Fruit fly (Drosophila melanogaster) whole organism, embryonic: ENCODE data around the gene CG5043.

Experiments used
- Ada2b ChIP-seq: fragments of 200-800 bp; sonication (Bioruptor generic); IDR thresholded peaks from 2 replicates; pipeline ENCODE4 v1.3.6; 2022; ENCODE audit warnings: missing biosample characterization, missing genetic modification characterization
- Adf1 ChIP-seq: fragments of 200-800 bp; sonication (Bioruptor generic); IDR thresholded peaks from 2 replicates; pipeline ENCODE4 v1.3.6; 2022; ENCODE audit warnings: missing biosample characterization, missing genetic modification characterization
- Awh ChIP-seq: fragments of 200-800 bp; sonication (Bioruptor generic); IDR thresholded peaks from 2 replicates; pipeline ENCODE4, ENCODE4 v1.3.6; 2022; ENCODE audit warnings: missing biosample characterization, missing genetic modification characterization
- B-H1 ChIP-seq: fragments of 200-800 bp; sonication (Bioruptor generic); IDR thresholded peaks from 3 replicates; pipeline ENCODE4 v1.3.6; 2022; ENCODE audit warnings: missing biosample characterization, missing genetic modification characterization
- BEAF-32 ChIP-seq: fragments of 200-800 bp; sonication (Bioruptor generic); optimal IDR thresholded peaks from 3 replicates; lab custom pipeline; 2017; ENCODE audit warnings: missing biosample characterization, missing genetic modification characterization, mild to moderate bottlenecking, moderate library complexity, missing genetic modification reagents
- CG11504 ChIP-seq: fragments of 200-800 bp; sonication (Bioruptor generic); optimal IDR thresholded peaks from 3 replicates; lab custom pipeline; 2019; ENCODE audit warnings: missing biosample characterization, mild to moderate bottlenecking, missing genetic modification characterization, moderate library complexity
- CG12236 ChIP-seq: fragments of 200-800 bp; sonication (Bioruptor generic); optimal IDR thresholded peaks from 2 replicates; lab custom pipeline; 2016; ENCODE audit warnings: missing biosample characterization, missing genetic modification characterization
- CG13894 ChIP-seq: fragments of 200-800 bp; sonication (Bioruptor generic); optimal IDR thresholded peaks from 3 replicates; lab custom pipeline; 2018; ENCODE audit warnings: missing biosample characterization, mild to moderate bottlenecking, missing genetic modification characterization, moderate library complexity
- CG14860 ChIP-seq: fragments of 200-800 bp; sonication (Bioruptor generic); IDR thresholded peaks from 3 replicates; pipeline ENCODE4 v1.3.6; 2022; ENCODE audit warnings: missing biosample characterization, missing genetic modification characterization; ENCODE audit not compliant: partially characterized antibody
- CG17829 ChIP-seq: fragments of 200-800 bp; optimal IDR thresholded peaks from 2 replicates; lab custom pipeline; 2019; ENCODE audit warnings: missing biosample characterization, mild to moderate bottlenecking, missing genetic modification characterization, moderate library complexity
- CG18476 ChIP-seq: fragments of 200-800 bp; sonication (Bioruptor generic); optimal IDR thresholded peaks from 2 replicates; lab custom pipeline; 2016; ENCODE audit warnings: missing biosample characterization, mild to moderate bottlenecking, missing genetic modification characterization
- CG2116 ChIP-seq: fragments of 200-800 bp; sonication (Bioruptor generic); optimal IDR thresholded peaks from 3 replicates; lab custom pipeline; 2018; ENCODE audit warnings: missing biosample characterization, mild to moderate bottlenecking, missing genetic modification characterization
- CG2129 ChIP-seq: fragments of 200-800 bp; sonication (Bioruptor generic); IDR thresholded peaks from 2 replicates; pipeline ENCODE4 v1.3.6; 2022; ENCODE audit warnings: missing biosample characterization, missing genetic modification characterization; ENCODE audit not compliant: partially characterized antibody
- CG2712 ChIP-seq: fragments of 200-800 bp; optimal IDR thresholded peaks from 3 replicates; lab custom pipeline; 2019; ENCODE audit warnings: missing biosample characterization, mild to moderate bottlenecking, missing genetic modification characterization, moderate library complexity
- CG31224 ChIP-seq: fragments of 200-800 bp; sonication (Bioruptor generic); IDR thresholded peaks from 2 replicates; pipeline ENCODE4 v1.3.6; 2022; ENCODE audit warnings: missing biosample characterization, missing genetic modification characterization
- CG4360 ChIP-seq: fragments of 200-800 bp; sonication (Bioruptor generic); IDR thresholded peaks from 2 replicates; pipeline ENCODE4 v1.3.6; 2022; ENCODE audit warnings: missing biosample characterization, missing genetic modification characterization
- CG4707 ChIP-seq: fragments of 200-800 bp; sonication (Bioruptor generic); optimal IDR thresholded peaks from 2 replicates; lab custom pipeline; 2018; ENCODE audit warnings: missing biosample characterization, mild to moderate bottlenecking, missing genetic modification characterization, moderate library complexity
- CG6791 ChIP-seq: fragments of 200-800 bp; sonication (Bioruptor generic); IDR thresholded peaks from 3 replicates; pipeline ENCODE4 v1.3.6; 2022; ENCODE audit warnings: missing biosample characterization, missing genetic modification characterization; ENCODE audit not compliant: partially characterized antibody
- CG7372 ChIP-seq: fragments of 200-800 bp; sonication (Bioruptor generic); IDR thresholded peaks from 2 replicates; pipeline ENCODE4 v1.3.6; 2022; ENCODE audit warnings: missing biosample characterization, missing genetic modification characterization
- CG8281 ChIP-seq: fragments of 200-800 bp; sonication (Bioruptor generic); optimal IDR thresholded peaks from 2 replicates; lab custom pipeline; 2018; ENCODE audit warnings: missing biosample characterization, mild to moderate bottlenecking, missing genetic modification characterization, moderate library complexity
- Camta ChIP-seq: fragments of 200-800 bp; sonication (Bioruptor generic); optimal IDR thresholded peaks from 2 replicates; lab custom pipeline; 2016; ENCODE audit warnings: missing biosample characterization, missing genetic modification characterization
- Hr51 ChIP-seq, 2 experiments: fragments of 200-800 bp; sonication (Bioruptor generic); optimal IDR thresholded peaks; 2 replicates in 1 of 2; 3 replicates in 1 of 2; lab custom pipeline; 2016 to 2018; ENCODE audit warnings: missing biosample characterization in 2 of 2, missing genetic modification characterization in 2 of 2, mild to moderate bottlenecking in 1 of 2, moderate library complexity in 1 of 2
- Lim3 ChIP-seq: fragments of 200-800 bp; sonication (Bioruptor generic); IDR thresholded peaks from 2 replicates; pipeline ENCODE4 v1.3.6; 2022; ENCODE audit warnings: missing biosample characterization, missing genetic modification characterization
- NC2β ChIP-seq: fragments of 200-800 bp; sonication (Bioruptor generic); optimal IDR thresholded peaks from 2 replicates; lab custom pipeline; 2016; ENCODE audit warnings: missing biosample characterization, missing genetic modification characterization
- YL-1 ChIP-seq: fragments of 200-800 bp; sonication (Bioruptor generic); optimal IDR thresholded peaks from 3 replicates; lab custom pipeline; 2017; ENCODE audit warnings: missing biosample characterization, mild to moderate bottlenecking, missing genetic modification characterization
- ac ChIP-seq: fragments of 200-800 bp; sonication (Bioruptor generic); optimal IDR thresholded peaks from 3 replicates; lab custom pipeline; 2017; ENCODE audit warnings: missing biosample characterization, mild to moderate bottlenecking, missing genetic modification characterization
- br ChIP-seq: fragments of >200 bp; optimal IDR thresholded peaks from 2 replicates; lab custom pipeline; 2017
- cas ChIP-seq: fragments of 200-800 bp; sonication (Bioruptor generic); IDR thresholded peaks from 2 replicates; pipeline ENCODE4 v1.3.6; 2022; ENCODE audit warnings: missing biosample characterization, missing genetic modification characterization
- da ChIP-seq: fragments of 200-800 bp; sonication (Bioruptor generic); optimal IDR thresholded peaks from 2 replicates; lab custom pipeline; 2016; ENCODE audit warnings: missing biosample characterization, missing genetic modification characterization
- exex ChIP-seq: fragments of 200-800 bp; sonication (Bioruptor generic); optimal IDR thresholded peaks from 4 replicates; lab custom pipeline; 2018; ENCODE audit warnings: missing biosample characterization, mild to moderate bottlenecking, missing genetic modification characterization, moderate library complexity
- fd64A ChIP-seq: fragments of 200-800 bp; sonication (Bioruptor generic); optimal IDR thresholded peaks from 3 replicates; lab custom pipeline; 2018; ENCODE audit warnings: missing biosample characterization, mild to moderate bottlenecking, missing genetic modification characterization
- fd96Cb ChIP-seq: fragments of 200-800 bp; sonication (Bioruptor generic); optimal IDR thresholded peaks from 2 replicates; lab custom pipeline; 2018; ENCODE audit warnings: missing biosample characterization, mild to moderate bottlenecking, missing genetic modification characterization, moderate library complexity
- gsb-n ChIP-seq: fragments of 200-800 bp; sonication (Bioruptor generic); optimal IDR thresholded peaks from 3 replicates; lab custom pipeline; 2018; ENCODE audit warnings: missing biosample characterization, mild to moderate bottlenecking, missing genetic modification characterization
- hb ChIP-seq: fragments of 200-800 bp; sonication (Bioruptor generic); IDR thresholded peaks from 3 replicates; pipeline ENCODE4 v1.3.6; 2022; ENCODE audit warnings: missing biosample characterization, missing genetic modification characterization; ENCODE audit not compliant: partially characterized antibody
- her ChIP-seq: fragments of 200-800 bp; sonication (Bioruptor generic); optimal IDR thresholded peaks from 2 replicates; lab custom pipeline; 2016; ENCODE audit warnings: missing biosample characterization, missing genetic modification characterization
- hkb ChIP-seq, 2 experiments: fragments of 200-800 bp in 1 of 2; fragments of >200 bp in 1 of 2; sonication (Bioruptor generic) in 1 of 2; IDR thresholded peaks in 1 of 2; optimal IDR thresholded peaks in 1 of 2; 2 replicates each; pipeline versions ENCODE4 v1.3.6 to Lab custom; 2017 to 2022; ENCODE audit warnings: missing biosample characterization in 1 of 2, missing genetic modification characterization in 1 of 2
- lbe ChIP-seq: fragments of 200-800 bp; sonication (Bioruptor generic); optimal IDR thresholded peaks from 2 replicates; lab custom pipeline; 2016; ENCODE audit warnings: missing biosample characterization, mild to moderate bottlenecking, missing genetic modification characterization
- nerfin-1 ChIP-seq: fragments of 200-800 bp; sonication (Bioruptor generic); optimal IDR thresholded peaks from 3 replicates; lab custom pipeline; 2019; ENCODE audit warnings: missing biosample characterization, mild to moderate bottlenecking, missing genetic modification characterization, moderate library complexity
- oc ChIP-seq: fragments of 200-800 bp; sonication (Bioruptor generic); optimal IDR thresholded peaks from 2 replicates; lab custom pipeline; 2018; ENCODE audit warnings: missing biosample characterization, mild to moderate bottlenecking, missing genetic modification characterization, moderate library complexity
- pzg ChIP-seq: fragments of 200-800 bp; sonication (Bioruptor generic); optimal IDR thresholded peaks from 3 replicates; lab custom pipeline; 2018; ENCODE audit warnings: missing biosample characterization, mild to moderate bottlenecking, missing genetic modification characterization, moderate library complexity
- rib ChIP-seq: fragments of 200-800 bp; sonication (Bioruptor generic); IDR thresholded peaks from 2 replicates; pipeline ENCODE4 v1.3.6; 2022; ENCODE audit warnings: missing biosample characterization, missing genetic modification characterization
- scrt ChIP-seq: fragments of 200-800 bp; sonication (Bioruptor generic); optimal IDR thresholded peaks from 2 replicates; lab custom pipeline; 2018; ENCODE audit warnings: missing biosample characterization, mild to moderate bottlenecking, missing genetic modification characterization, moderate library complexity
- sens ChIP-seq: fragments of 200-800 bp; sonication (Bioruptor generic); peaks from one replicate; lab custom pipeline; 2016; ENCODE audit warnings: missing biosample characterization, missing genetic modification characterization
- sna ChIP-seq: fragments of 200-800 bp; sonication (Bioruptor generic); IDR thresholded peaks from 2 replicates; pipeline ENCODE4 v1.3.6; 2022; ENCODE audit warnings: missing biosample characterization, missing genetic modification characterization; ENCODE audit not compliant: partially characterized antibody
- sqz ChIP-seq: fragments of 200-800 bp; sonication (Bioruptor generic); optimal IDR thresholded peaks from 3 replicates; lab custom pipeline; 2018; ENCODE audit warnings: missing biosample characterization, mild to moderate bottlenecking, missing genetic modification characterization
- tio ChIP-seq: fragments of 200-800 bp; sonication (Bioruptor generic); optimal IDR thresholded peaks from 2 replicates; lab custom pipeline; 2017; ENCODE audit warnings: missing biosample characterization, missing genetic modification characterization, inconsistent platforms
- tna ChIP-seq: fragments of 200-800 bp; sonication (Bioruptor generic); IDR thresholded peaks from 2 replicates; pipeline ENCODE4 v1.3.6; 2022; ENCODE audit warnings: missing biosample characterization, missing genetic modification characterization; ENCODE audit not compliant: partially characterized antibody
- vfl ChIP-seq: fragments of 200-800 bp; sonication (Bioruptor generic); optimal IDR thresholded peaks from 2 replicates; lab custom pipeline; 2016; ENCODE audit warnings: missing biosample characterization, missing genetic modification characterization
- zen ChIP-seq: fragments of 200-800 bp; sonication (Bioruptor generic); optimal IDR thresholded peaks from 3 replicates; lab custom pipeline; 2018; ENCODE audit warnings: missing biosample characterization, mild to moderate bottlenecking, missing genetic modification characterization, moderate library complexity
- zen2 ChIP-seq: fragments of 200-800 bp; sonication (Bioruptor generic); IDR thresholded peaks from 3 replicates; pipeline ENCODE4 v1.3.6; 2022; ENCODE audit warnings: missing biosample characterization, missing genetic modification characterization; ENCODE audit not compliant: partially characterized antibody

The CG5043 gene

DNA sequence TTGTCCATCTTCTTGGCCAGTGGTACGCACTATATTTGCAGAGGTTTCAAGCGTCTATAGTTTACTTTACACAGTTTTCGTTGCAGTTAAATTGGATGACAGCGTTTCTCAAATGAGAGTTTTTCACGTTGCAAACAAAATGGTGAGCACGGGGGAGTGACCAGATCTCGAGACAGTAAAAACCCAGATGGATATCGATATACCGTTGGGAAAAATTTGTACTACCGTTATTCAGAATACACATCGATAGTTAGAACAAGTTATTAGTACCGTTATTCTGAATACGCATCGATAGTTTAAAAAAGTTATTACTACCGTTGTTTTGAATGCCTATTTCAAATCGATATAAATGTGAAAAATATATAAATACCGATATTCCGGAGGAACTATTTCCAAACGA lies 44.0 kb downstream of the CG5043 start, which contains the start of gene cass (continued):
- peak; percentile 84 for TF ChIP-seq zen2
- peak; percentile 90 for TF ChIP-seq BEAF-32 (GFP tag; lab: Kevin White, UChicago)
- no peak for TF ChIP-seq CG4707
- TF ChIP-seq lbe (GFP tag; lab: Kevin White, UChicago): no peak
- TF ChIP-seq rib: no peak
- TF ChIP-seq YL-1 (GFP tag; lab: Kevin White, UChicago): peak; percentile 93
- TF ChIP-seq sqz (GFP tag; lab: Kevin White, UChicago): peak; percentile 67
- peak; percentile 38 for TF ChIP-seq her (GFP tag; lab: Kevin White, UChicago)
- TF ChIP-seq sens (GFP tag; lab: Kevin White, UChicago): peak; percentile 76
- no peak for TF ChIP-seq Camta (GFP tag; lab: Kevin White, UChicago)
- no peak for TF ChIP-seq hkb (optimal IDR thresholded peaks at IDR 0.05; lab: Kevin White, UChicago)
- no peak for TF ChIP-seq hkb (GFP tag; IDR thresholded peaks at IDR 0.05; lab: Robert Waterston, UW)
- no peak for TF ChIP-seq NC2β
- no peak for TF ChIP-seq gsb-n (tag; lab: Kevin White, UChicago)
- no peak for TF ChIP-seq fd96Cb (tag; lab: Kevin White, UChicago)
- no peak for TF ChIP-seq CG12236 (GFP tag; lab: Kevin White, UChicago)
- TF ChIP-seq CG7372 (GFP tag; lab: Robert Waterston, UW): no peak
- no peak for TF ChIP-seq scrt (GFP tag; lab: Kevin White, UChicago)
- TF ChIP-seq CG31224 (GFP tag; lab: Robert Waterston, UW): no peak
- no peak for TF ChIP-seq cas (GFP tag; lab: Robert Waterston, UW)
- TF ChIP-seq CG11504 (tag; lab: Kevin White, UChicago): no peak
- no peak for TF ChIP-seq CG18476 (GFP tag; lab: Kevin White, UChicago)
- TF ChIP-seq CG17829: peak; percentile 58
- peak; percentile 59 for TF ChIP-seq CG2712 (tag; lab: Kevin White, UChicago)
- no peak for TF ChIP-seq CG4360 (GFP tag; lab: Robert Waterston, UW)
- TF ChIP-seq Ada2b: no peak
- no peak for TF ChIP-seq oc (tag; lab: Kevin White, UChicago)
- TF ChIP-seq Awh (GFP tag; lab: Robert Waterston, UW): no peak
- TF ChIP-seq br (lab: Kevin White, UChicago): no peak
- TF ChIP-seq Hr51 (GFP tag; optimal IDR thresholded peaks at IDR 0.05; lab: Kevin White, UChicago): no peak
- peak; percentile 81 for TF ChIP-seq tna (GFP tag; lab: Robert Waterston, UW)
- TF ChIP-seq B-H1 (GFP tag; lab: Robert Waterston, UW): no peak
- TF ChIP-seq exex (tag; lab: Kevin White, UChicago): no peak
- TF ChIP-seq CG8281 (tag; lab: Kevin White, UChicago): no peak
- peak; percentile 45 for TF ChIP-seq nerfin-1
- TF ChIP-seq vfl: no peak
- TF ChIP-seq fd64A (GFP tag; lab: Kevin White, UChicago): no peak
- TF ChIP-seq tio (GFP tag; lab: Kevin White, UChicago): no peak
- peak; percentile 13 for TF ChIP-seq CG13894 (tag; lab: Kevin White, UChicago)
- TF ChIP-seq pzg (GFP tag; lab: Kevin White, UChicago): peak; percentile 89
- TF ChIP-seq ac: no peak
- peak; percentile 52 for TF ChIP-seq zen (tag; lab: Kevin White, UChicago)
- TF ChIP-seq Lim3 (GFP tag; lab: Robert Waterston, UW): no peak
- peak; percentile 77 for TF ChIP-seq CG2116 (GFP tag; lab: Kevin White, UChicago)
- TF ChIP-seq CG2129 (GFP tag; lab: Robert Waterston, UW): peak; percentile 83
- peak; percentile 95 for TF ChIP-seq CG6791 (GFP tag; lab: Robert Waterston, UW)
- peak; percentile 82 for TF ChIP-seq sna (GFP tag; lab: Robert Waterston, UW)
- no peak for TF ChIP-seq Adf1 (GFP tag; lab: Robert Waterston, UW)
- no peak for TF ChIP-seq da
- peak; percentile 84 for TF ChIP-seq CG14860 (GFP tag; lab: Robert Waterston, UW)
- peak; percentile 86 for TF ChIP-seq hb (GFP tag; lab: Robert Waterston, UW)
